Fruit fly (Drosophila melanogaster) whole organism, embryonic: Measurements from ENCODE around the gene polo.

Experiments
- BEAF-32 ChIP-seq: fragments of 200-800 bp; sonication (Bioruptor generic); optimal IDR thresholded peaks from 3 replicates; lab custom pipeline; 2017; ENCODE audit warnings: missing biosample characterization, missing genetic modification characterization, mild to moderate bottlenecking, moderate library complexity, missing genetic modification reagents
- Blimp-1 ChIP-seq: fragments of 200-800 bp; sonication (Bioruptor generic); optimal IDR thresholded peaks from 3 replicates; lab custom pipeline; 2018; ENCODE audit warnings: missing biosample characterization, missing genetic modification characterization, mild to moderate bottlenecking, moderate library complexity, missing genetic modification reagents
- CG10565 ChIP-seq: fragments of 200-800 bp; sonication (Bioruptor generic); optimal IDR thresholded peaks from 3 replicates; lab custom pipeline; 2016; ENCODE audit warnings: missing biosample characterization, mild to moderate bottlenecking, missing genetic modification characterization
- CG10979 ChIP-seq: fragments of 200-800 bp; sonication (Bioruptor generic); optimal IDR thresholded peaks from 2 replicates; lab custom pipeline; 2018; ENCODE audit warnings: missing biosample characterization, mild to moderate bottlenecking, missing genetic modification characterization, moderate library complexity
- CG11085 ChIP-seq: fragments of 200-800 bp; sonication (Bioruptor generic); IDR thresholded peaks from 2 replicates; pipeline ENCODE4 v1.3.6; 2022; ENCODE audit warnings: missing biosample characterization, missing genetic modification characterization
- CG11504 ChIP-seq: fragments of 200-800 bp; sonication (Bioruptor generic); optimal IDR thresholded peaks from 3 replicates; lab custom pipeline; 2019; ENCODE audit warnings: missing biosample characterization, mild to moderate bottlenecking, missing genetic modification characterization, moderate library complexity
- CG13894 ChIP-seq: fragments of 200-800 bp; sonication (Bioruptor generic); optimal IDR thresholded peaks from 3 replicates; lab custom pipeline; 2018; ENCODE audit warnings: missing biosample characterization, mild to moderate bottlenecking, missing genetic modification characterization, moderate library complexity
- CG16779 ChIP-seq: fragments of 200-800 bp; sonication (Bioruptor generic); IDR thresholded peaks from 2 replicates; pipeline ENCODE4 v1.3.6; 2022; ENCODE audit warnings: missing biosample characterization, missing genetic modification characterization
- CG16815 ChIP-seq: fragments of 200-800 bp; sonication (Bioruptor generic); optimal IDR thresholded peaks from 3 replicates; lab custom pipeline; 2017; ENCODE audit warnings: missing biosample characterization, mild to moderate bottlenecking, missing genetic modification characterization
- CG17385 ChIP-seq: fragments of 200-800 bp; sonication (Bioruptor generic); optimal IDR thresholded peaks from 3 replicates; lab custom pipeline; 2018; ENCODE audit warnings: missing biosample characterization, mild to moderate bottlenecking, missing genetic modification characterization
- CG17829 ChIP-seq: fragments of 200-800 bp; optimal IDR thresholded peaks from 2 replicates; lab custom pipeline; 2019; ENCODE audit warnings: missing biosample characterization, mild to moderate bottlenecking, missing genetic modification characterization, moderate library complexity
- CG18262 ChIP-seq: fragments of 200-800 bp; optimal IDR thresholded peaks from 3 replicates; lab custom pipeline; 2019; ENCODE audit warnings: missing biosample characterization, mild to moderate bottlenecking, missing genetic modification characterization, moderate library complexity
- CG3065 ChIP-seq: fragments of 200-800 bp; sonication (Bioruptor generic); optimal IDR thresholded peaks from 2 replicates; lab custom pipeline; 2016; ENCODE audit warnings: missing biosample characterization, missing genetic modification characterization
- CG3281 ChIP-seq: fragments of 200-800 bp; sonication (Bioruptor generic); optimal IDR thresholded peaks from 3 replicates; lab custom pipeline; 2017; ENCODE audit warnings: missing biosample characterization, mild to moderate bottlenecking, missing genetic modification characterization
- CG3407 ChIP-seq: fragments of 200-800 bp; sonication (Bioruptor generic); optimal IDR thresholded peaks from 2 replicates; lab custom pipeline; 2018; ENCODE audit warnings: missing biosample characterization, mild to moderate bottlenecking, missing genetic modification characterization
- CG3847 ChIP-seq: fragments of 200-800 bp; sonication (Bioruptor generic); IDR thresholded peaks from 2 replicates; pipeline ENCODE4 v1.3.6; 2022; ENCODE audit warnings: missing biosample characterization, missing genetic modification characterization
- CG5953 ChIP-seq: fragments of 200-800 bp; sonication (Bioruptor generic); IDR thresholded peaks from 2 replicates; pipeline ENCODE4 v1.3.6; 2022; ENCODE audit warnings: missing biosample characterization, missing genetic modification characterization
- CG6791 ChIP-seq: fragments of 200-800 bp; sonication (Bioruptor generic); IDR thresholded peaks from 3 replicates; pipeline ENCODE4 v1.3.6; 2022; ENCODE audit warnings: missing biosample characterization, missing genetic modification characterization; ENCODE audit not compliant: partially characterized antibody
- CG6854 ChIP-seq: fragments of 200-800 bp; sonication (Bioruptor generic); optimal IDR thresholded peaks from 3 replicates; lab custom pipeline; 2017; ENCODE audit warnings: missing biosample characterization, mild to moderate bottlenecking, missing genetic modification characterization
- CG7556 ChIP-seq: fragments of 200-800 bp; sonication (Bioruptor generic); optimal IDR thresholded peaks from 2 replicates; lab custom pipeline; 2017; ENCODE audit warnings: missing biosample characterization, mild to moderate bottlenecking, missing genetic modification characterization
- CG9437 ChIP-seq: fragments of 200-800 bp; sonication (Bioruptor generic); optimal IDR thresholded peaks from 2 replicates; lab custom pipeline; 2018; ENCODE audit warnings: missing biosample characterization, mild to moderate bottlenecking, missing genetic modification characterization
- Gsc ChIP-seq: fragments of 200-800 bp; sonication (Bioruptor generic); IDR thresholded peaks from 2 replicates; pipeline ENCODE4 v1.3.6; 2022; ENCODE audit warnings: missing biosample characterization, missing genetic modification characterization
- Gug ChIP-seq: fragments of 200-800 bp; sonication (Bioruptor generic); IDR thresholded peaks from 4 replicates; pipeline ENCODE4 v1.3.6; 2022; ENCODE audit warnings: missing biosample characterization, missing genetic modification characterization
- HLH4C ChIP-seq: fragments of 200-800 bp; sonication (Bioruptor generic); IDR thresholded peaks from 3 replicates; pipeline ENCODE4 v1.3.6; 2022; ENCODE audit warnings: missing biosample characterization, missing genetic modification characterization; ENCODE audit not compliant: partially characterized antibody
- Hey ChIP-seq: fragments of 200-800 bp; sonication (Bioruptor generic); optimal IDR thresholded peaks from 3 replicates; lab custom pipeline; 2018; ENCODE audit warnings: missing biosample characterization, mild to moderate bottlenecking, missing genetic modification characterization
- Kr ChIP-seq: fragments of 200-800 bp; sonication (Bioruptor generic); optimal IDR thresholded peaks from 2 replicates; lab custom pipeline; 2017; ENCODE audit warnings: missing biosample characterization, mild to moderate bottlenecking, missing genetic modification characterization
- Xbp1 ChIP-seq: fragments of 200-800 bp; sonication (Bioruptor generic); optimal IDR thresholded peaks from 3 replicates; lab custom pipeline; 2016; ENCODE audit warnings: missing biosample characterization, mild to moderate bottlenecking, missing genetic modification characterization
- ato ChIP-seq: fragments of 200-800 bp; sonication (Bioruptor generic); IDR thresholded peaks from 2 replicates; pipeline ENCODE4 v1.3.6; 2022; ENCODE audit warnings: missing biosample characterization, missing genetic modification characterization; ENCODE audit not compliant: partially characterized antibody
- cato ChIP-seq: fragments of 200-800 bp; sonication (Bioruptor generic); optimal IDR thresholded peaks from 2 replicates; lab custom pipeline; 2016; ENCODE audit warnings: missing biosample characterization, missing genetic modification characterization, borderline replicate concordance
- crp ChIP-seq, 2 experiments: fragments of 200-800 bp; sonication (Bioruptor generic); optimal IDR thresholded peaks; 2 replicates in 1 of 2; 3 replicates in 1 of 2; lab custom pipeline; 2017; ENCODE audit warnings: missing biosample characterization in 2 of 2, missing genetic modification characterization in 2 of 2, mild to moderate bottlenecking in 1 of 2, moderate library complexity in 1 of 2
- esg ChIP-seq: fragments of 200-800 bp; sonication (Bioruptor generic); conservative IDR thresholded peaks from 2 replicates; pipeline ENCODE4 v1.3.6; 2022; ENCODE audit warnings: missing biosample characterization, missing genetic modification characterization
- fd64A ChIP-seq: fragments of 200-800 bp; sonication (Bioruptor generic); optimal IDR thresholded peaks from 3 replicates; lab custom pipeline; 2018; ENCODE audit warnings: missing biosample characterization, mild to moderate bottlenecking, missing genetic modification characterization
- gt ChIP-seq: fragments of 200-800 bp; sonication (Bioruptor generic); IDR thresholded peaks from 2 replicates; pipeline ENCODE4 v1.3.6; 2022; ENCODE audit warnings: missing biosample characterization, missing genetic modification characterization
- insv ChIP-seq, 2 experiments: fragments of 200-800 bp; sonication (Bioruptor generic); optimal IDR thresholded peaks; 3 replicates each; lab custom pipeline; 2016 to 2018; ENCODE audit warnings: missing biosample characterization in 2 of 2, missing genetic modification characterization in 2 of 2
- kay ChIP-seq: fragments of 200-800 bp; sonication (Bioruptor generic); optimal IDR thresholded peaks from 2 replicates; lab custom pipeline; 2016; ENCODE audit warnings: missing biosample characterization, missing genetic modification characterization
- klu ChIP-seq: fragments of 200-800 bp; sonication (Bioruptor generic); IDR thresholded peaks from 2 replicates; pipeline ENCODE4 v1.3.6; 2022; ENCODE audit warnings: missing biosample characterization, missing genetic modification characterization
- knrl ChIP-seq: fragments of 200-800 bp; sonication (Bioruptor generic); IDR thresholded peaks from 3 replicates; pipeline ENCODE4 v1.3.6; 2022; ENCODE audit warnings: missing biosample characterization, missing genetic modification characterization; ENCODE audit not compliant: partially characterized antibody
- pho ChIP-seq: fragments of 200-800 bp; sonication (Bioruptor generic); optimal IDR thresholded peaks from 2 replicates; lab custom pipeline; 2016; ENCODE audit warnings: missing biosample characterization, missing genetic modification characterization
- schlank ChIP-seq: fragments of 200-800 bp; sonication (Bioruptor generic); optimal IDR thresholded peaks from 2 replicates; lab custom pipeline; 2018; ENCODE audit warnings: missing biosample characterization, mild to moderate bottlenecking, missing genetic modification characterization
- sim ChIP-seq: fragments of 200-800 bp; sonication (Bioruptor generic); IDR thresholded peaks from 2 replicates; pipeline ENCODE4 v1.3.6; 2022; ENCODE audit warnings: missing biosample characterization, missing genetic modification characterization
- slp2 ChIP-seq: fragments of 200-800 bp; sonication (Bioruptor generic); optimal IDR thresholded peaks from 2 replicates; lab custom pipeline; 2016; ENCODE audit warnings: missing biosample characterization, missing genetic modification characterization
- sqz ChIP-seq: fragments of 200-800 bp; sonication (Bioruptor generic); optimal IDR thresholded peaks from 3 replicates; lab custom pipeline; 2018; ENCODE audit warnings: missing biosample characterization, mild to moderate bottlenecking, missing genetic modification characterization
- ssp ChIP-seq: fragments of 200-800 bp; sonication (Bioruptor generic); IDR thresholded peaks from 2 replicates; pipeline ENCODE4 v1.3.6; 2022; ENCODE audit warnings: missing biosample characterization, missing genetic modification characterization
- tap ChIP-seq: fragments of 200-800 bp; optimal IDR thresholded peaks from 3 replicates; lab custom pipeline; 2019; ENCODE audit warnings: missing biosample characterization, mild to moderate bottlenecking, missing genetic modification characterization, moderate library complexity
- tgo ChIP-seq: fragments of 200-800 bp; sonication (Bioruptor generic); IDR thresholded peaks from 3 replicates; pipeline ENCODE4 v1.3.6; 2022; ENCODE audit warnings: missing biosample characterization, missing genetic modification characterization
- tll ChIP-seq, 2 experiments: fragments of 200-800 bp in 1 of 2; fragments of >200 bp in 1 of 2; sonication (Bioruptor generic) in 1 of 2; optimal IDR thresholded peaks; 2 replicates each; lab custom pipeline; 2017 to 2019; ENCODE audit warnings: missing biosample characterization in 2 of 2, missing genetic modification characterization in 2 of 2, mild to moderate bottlenecking in 1 of 2, moderate library complexity in 1 of 2
- wek ChIP-seq: fragments of 200-800 bp; sonication (Bioruptor generic); optimal IDR thresholded peaks from 3 replicates; lab custom pipeline; 2018; ENCODE audit warnings: missing biosample characterization, mild to moderate bottlenecking, missing genetic modification characterization, moderate library complexity

The polo gene

dm6 chr3L:20309354-20309753 is at the start of gene polo:
TSS of gene polo (plus strand) at chr3L:20309654.
- TF ChIP-seq knrl (GFP tag; lab: Robert Waterston, UW) (no peak), pho (GFP tag; lab: Kevin White, UChicago) (no peak), kay (GFP tag; lab: Kevin White, UChicago) (no peak), cato (no peak), Gug (GFP tag; lab: Robert Waterston, UW) (no peak), CG9437 (GFP tag; lab: Kevin White, UChicago) (no peak), CG6854 (no peak), Blimp-1 (no peak), CG6791 (GFP tag; lab: Robert Waterston, UW) (no peak), Kr (GFP tag; lab: Kevin White, UChicago) (no peak), CG7556 (no peak), CG3065 (GFP tag; lab: Kevin White, UChicago) (no peak), schlank (tag; lab: Kevin White, UChicago) (no peak), ssp (no peak), tgo (GFP tag; lab: Robert Waterston, UW) (no peak), CG3407 (GFP tag; lab: Kevin White, UChicago) (no peak), slp2 (GFP tag; lab: Kevin White, UChicago) (no peak)

- no peak for TF ChIP-seq CG10979 (tag; lab: Kevin White, UChicago)
- TF ChIP-seq sqz (GFP tag; lab: Kevin White, UChicago): no peak
- no peak for TF ChIP-seq insv (GFP tag; optimal IDR thresholded peaks at IDR 0.05; lab: Kevin White, UChicago)
- no peak for TF ChIP-seq HLH4C (GFP tag; lab: Robert Waterston, UW)
- no peak for TF ChIP-seq ato
- TF ChIP-seq CG17385 (GFP tag; lab: Kevin White, UChicago): no peak
- TF ChIP-seq CG16815 (GFP tag; lab: Kevin White, UChicago): no peak
- TF ChIP-seq CG11504 (tag; lab: Kevin White, UChicago): no peak
- TF ChIP-seq esg (GFP tag; lab: Robert Waterston, UW): no peak
- TF ChIP-seq sim: no peak
- TF ChIP-seq CG3847: no peak
- TF ChIP-seq CG17829: no peak
- no peak for TF ChIP-seq fd64A (GFP tag; lab: Kevin White, UChicago)
- TF ChIP-seq CG11085 (GFP tag; lab: Robert Waterston, UW): no peak
- TF ChIP-seq tap (tag; lab: Kevin White, UChicago): no peak
- no peak for TF ChIP-seq Gug (GFP tag; lab: Robert Waterston, UW)
- no peak for TF ChIP-seq CG18262 (tag; lab: Kevin White, UChicago)
- no peak for TF ChIP-seq CG16779 (GFP tag; lab: Robert Waterston, UW)
Measured at dm6 chr3L:20265514-20265913, 43.9 kb upstream of the polo start, which contains the start of gene CG32228. TSS of gene CG32228 (plus strand) at chr3L:20265814.

DNA sequence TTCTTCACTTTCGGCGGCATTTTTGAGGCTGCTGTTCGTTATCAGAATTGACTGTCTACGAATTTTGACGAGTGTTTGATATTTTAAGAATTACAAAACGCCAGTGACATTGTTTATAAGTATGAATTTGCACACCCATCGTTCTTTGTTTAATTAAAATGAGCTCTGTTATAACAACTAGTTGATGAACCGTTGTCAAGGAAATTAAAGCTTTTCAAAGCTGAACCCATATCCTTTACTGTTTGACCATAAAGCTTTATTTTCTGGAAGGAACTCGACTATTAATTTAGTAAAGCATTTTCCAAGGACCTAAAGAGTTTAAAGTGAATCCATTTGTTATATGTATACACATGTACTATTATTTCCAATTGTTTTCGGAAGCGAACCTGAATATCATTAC is 34.2 kb upstream of the polo start, which contains the start of gene CG17122:
Gene CG17122 (minus strand): TSS at position 101 of the 400 bp plus-strand sequence.
- TF ChIP-seq Gsc: no peak
- TF ChIP-seq BEAF-32 (GFP tag; lab: Kevin White, UChicago): no peak
- no peak for TF ChIP-seq CG13894
- no peak for TF ChIP-seq CG3281 (GFP tag; lab: Kevin White, UChicago)
- TF ChIP-seq ato: no peak
- TF ChIP-seq CG5953 (GFP tag; lab: Robert Waterston, UW): no peak
- no peak for TF ChIP-seq crp (GFP tag; optimal IDR thresholded peaks at IDR 0.05; lab: Kevin White, UChicago)
- TF ChIP-seq klu (GFP tag; lab: Robert Waterston, UW): no peak
- no peak for TF ChIP-seq tll (GFP tag; optimal IDR thresholded peaks at IDR 0.05; lab: Kevin White, UChicago)
- TF ChIP-seq gt: no peak
- no peak for TF ChIP-seq fd64A (GFP tag; lab: Kevin White, UChicago)
- TF ChIP-seq Xbp1 (GFP tag; lab: Kevin White, UChicago): no peak
- no peak for TF ChIP-seq CG10565 (GFP tag; lab: Kevin White, UChicago)
- no peak for TF ChIP-seq Hey (tag; lab: Kevin White, UChicago)
- no peak for TF ChIP-seq wek (GFP tag; lab: Kevin White, UChicago)
